Worm (Caenorhabditis elegans) whole organism, mixed stage, embryonic: ENCODE data around the gene nspd-7.

ENCODE experiments used
- bed-3 ChIP-seq: fragments of 200-800 bp; sonication (Bioruptor generic); optimal IDR thresholded peaks from 3 replicates; lab custom pipeline; 2018; ENCODE audit warnings: mild to moderate bottlenecking, missing genetic modification characterization, moderate library complexity, missing compliant biosample characterization
- blmp-1 ChIP-seq: fragments of 150-350 bp; optimal IDR thresholded peaks from 2 replicates; lab custom pipeline; 2014; ENCODE audit warnings: missing biosample characterization, missing genetic modification characterization
- ceh-83 ChIP-seq: fragments of 200-800 bp; sonication (Bioruptor generic); optimal IDR thresholded peaks from 2 replicates; lab custom pipeline; 2018; ENCODE audit warnings: mild to moderate bottlenecking, missing genetic modification characterization, missing compliant biosample characterization
- ces-1 ChIP-seq: fragments of 150-350 bp; optimal IDR thresholded peaks from 2 replicates; lab custom pipeline; 2014; ENCODE audit warnings: missing biosample characterization, missing genetic modification reagents, missing genetic modification characterization
- cnd-1 ChIP-seq: fragments of 200-800 bp; sonication (Bioruptor generic); optimal IDR thresholded peaks from 2 replicates; lab custom pipeline; 2018; ENCODE audit warnings: mild to moderate bottlenecking, missing genetic modification characterization, missing compliant biosample characterization
- elt-1 ChIP-seq: sonication (generic microtip); optimal IDR thresholded peaks from 2 replicates; lab custom pipeline; 2017; ENCODE audit warnings: missing genetic modification characterization, mild to moderate bottlenecking, missing compliant biosample characterization, antibody characterized with exemption, moderate library complexity, borderline replicate concordance; ENCODE audit not compliant: insufficient read depth
- lin-13 ChIP-seq: fragments of 150-350 bp; optimal IDR thresholded peaks from 2 replicates; lab custom pipeline; 2014; ENCODE audit warnings: missing biosample characterization, missing genetic modification characterization
- lin-32 ChIP-seq: fragments of 200-800 bp; sonication (Bioruptor generic); optimal IDR thresholded peaks from 2 replicates; lab custom pipeline; 2018; ENCODE audit warnings: mild to moderate bottlenecking, missing genetic modification characterization, missing compliant biosample characterization
- lsy-2 ChIP-seq: fragments of 150-350 bp; optimal IDR thresholded peaks from 2 replicates; lab custom pipeline; 2014; ENCODE audit warnings: missing biosample characterization, missing genetic modification characterization
- mab-5 ChIP-seq: fragments of 150-350 bp; optimal IDR thresholded peaks from 2 replicates; lab custom pipeline; 2014; ENCODE audit warnings: missing biosample characterization, missing genetic modification characterization
- mep-1 ChIP-seq: fragments of 150-350 bp; optimal IDR thresholded peaks from 2 replicates; lab custom pipeline; 2017; ENCODE audit warnings: missing biosample characterization, missing genetic modification reagents, missing genetic modification characterization, inconsistent platforms
- mls-2 ChIP-seq: sonication (generic microtip); optimal IDR thresholded peaks from 2 replicates; lab custom pipeline; 2016; ENCODE audit warnings: mild to moderate bottlenecking, missing genetic modification characterization, moderate library complexity, missing compliant biosample characterization
- nhr-12 ChIP-seq: fragments of 150-350 bp; optimal IDR thresholded peaks from 2 replicates; lab custom pipeline; 2014; ENCODE audit warnings: missing biosample characterization, missing genetic modification characterization
- nhr-2 ChIP-seq: fragments of 150-350 bp; optimal IDR thresholded peaks from 2 replicates; lab custom pipeline; 2014; ENCODE audit warnings: missing biosample characterization, missing genetic modification characterization
- nhr-237 ChIP-seq: fragments of 150-350 bp; optimal IDR thresholded peaks from 2 replicates; lab custom pipeline; 2014; ENCODE audit warnings: missing biosample characterization, missing genetic modification characterization
- nhr-28 ChIP-seq: fragments of 150-350 bp; optimal IDR thresholded peaks from 2 replicates; lab custom pipeline; 2014; ENCODE audit warnings: missing biosample characterization, missing genetic modification characterization
- nhr-76 ChIP-seq: sonication (generic microtip); optimal IDR thresholded peaks from 2 replicates; lab custom pipeline; 2017; ENCODE audit warnings: missing biosample characterization, missing genetic modification characterization
- sem-2 ChIP-seq: fragments of 200-800 bp; sonication (Bioruptor generic); optimal IDR thresholded peaks from 2 replicates; lab custom pipeline; 2018; ENCODE audit warnings: mild to moderate bottlenecking, missing genetic modification characterization, missing compliant biosample characterization
- snpc-4 ChIP-seq: fragments of 150-350 bp; optimal IDR thresholded peaks from 2 replicates; lab custom pipeline; 2014; ENCODE audit warnings: missing biosample characterization, missing genetic modification characterization
- sptf-1 ChIP-seq: sonication (generic microtip); optimal IDR thresholded peaks from 2 replicates; lab custom pipeline; 2017; ENCODE audit warnings: mild to moderate bottlenecking, missing genetic modification characterization, moderate library complexity, missing compliant biosample characterization
- unc-120 ChIP-seq: sonication (generic microtip); optimal IDR thresholded peaks from 2 replicates; lab custom pipeline; 2017; ENCODE audit warnings: missing genetic modification characterization, missing compliant biosample characterization; ENCODE audit not compliant: poor library complexity, severe bottlenecking
- unc-39 ChIP-seq: fragments of 150-350 bp; optimal IDR thresholded peaks from 2 replicates; lab custom pipeline; 2014; ENCODE audit warnings: missing biosample characterization, missing genetic modification characterization
- unc-62 ChIP-seq: fragments of 150-350 bp; optimal IDR thresholded peaks from 2 replicates; lab custom pipeline; 2014; ENCODE audit warnings: missing biosample characterization, missing genetic modification reagents, missing genetic modification characterization

nspd-7 gene

ce11 chrIV:10259557-10259956 lies 9.4 kb downstream of the nspd-7 start, which contains the start of gene F01G10.9:
TSS of gene F01G10.9 (minus strand) at chrIV:10259657.
- TF ChIP-seq nhr-12 (tag; lab: Kevin White, UChicago) (no peak), sptf-1 (tag; lab: Kevin White, UChicago) (no peak), bed-3 (GFP tag; lab: Kevin White, UChicago) (no peak), lin-32 (GFP tag; lab: Kevin White, UChicago) (no peak)
- TF ChIP-seq, all 35 proteins: peak for 0

DNA sequence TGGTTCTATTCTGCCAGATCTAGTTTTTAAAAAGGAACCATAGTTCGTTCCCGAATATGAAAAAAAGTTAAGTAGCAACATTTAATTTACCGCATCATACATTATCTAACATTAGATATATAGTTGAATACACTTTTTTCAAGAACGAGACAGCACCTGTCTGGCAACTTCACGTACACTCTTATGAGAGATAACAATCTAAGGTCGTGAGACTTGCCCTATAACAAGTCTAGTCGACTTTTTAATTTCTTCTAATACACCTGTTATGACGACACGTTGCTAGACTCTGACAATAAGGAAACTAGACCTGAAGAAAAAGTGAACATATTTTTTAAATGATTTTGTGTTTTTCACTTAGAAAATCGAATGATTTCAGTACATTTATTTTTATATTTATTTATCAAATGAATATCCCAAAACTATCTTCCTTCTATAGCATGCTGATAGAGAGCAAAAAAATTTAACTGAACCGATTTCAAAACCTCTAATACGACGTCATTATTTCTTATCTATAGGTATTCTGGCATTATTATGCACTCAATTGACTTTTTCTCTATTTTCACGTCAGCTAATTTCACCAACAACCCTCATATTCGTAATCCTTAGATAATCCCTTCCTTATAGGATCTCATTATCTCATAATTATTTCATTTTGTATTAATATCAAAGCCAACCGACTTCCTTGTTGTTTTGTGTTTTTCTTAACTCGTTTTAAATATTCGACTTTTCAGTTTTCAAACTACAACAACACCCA lies 15.9 kb downstream of the nspd-7 start:
- TF ChIP-seq elt-1 (tag; lab: Kevin White, UChicago) (peak; percentile 72), mab-5 (tag; lab: Kevin White, UChicago) (no peak)

ce11 chrIV:10252350-10252792 lies 16.6 kb downstream of the nspd-7 start:
- TF ChIP-seq blmp-1 (peak; percentile 45), nhr-12 (tag; lab: Kevin White, UChicago) (no peak), nhr-76 (tag; lab: Kevin White, UChicago) (no peak), mls-2 (tag; lab: Kevin White, UChicago) (peak; percentile 14), sptf-1 (tag; lab: Kevin White, UChicago) (peak; percentile 38), cnd-1 (tag; lab: Kevin White, UChicago) (no peak), nhr-28 (tag; lab: Kevin White, UChicago) (no peak), ceh-83 (GFP tag; lab: Kevin White, UChicago) (peak; percentile 12), lin-13 (tag; lab: Kevin White, UChicago) (no peak), bed-3 (GFP tag; lab: Kevin White, UChicago) (no peak), lsy-2 (tag; lab: Kevin White, UChicago) (peak; percentile 16), snpc-4 (tag; lab: Kevin White, UChicago) (no peak), ces-1 (GFP tag; lab: Kevin White, UChicago) (peak; percentile 51), unc-120 (tag; lab: Kevin White, UChicago) (peak; percentile 84), unc-62 (GFP tag; lab: Kevin White, UChicago) (peak; percentile 81)
- TF ChIP-seq, all 35 proteins: peak for 8

DNA sequence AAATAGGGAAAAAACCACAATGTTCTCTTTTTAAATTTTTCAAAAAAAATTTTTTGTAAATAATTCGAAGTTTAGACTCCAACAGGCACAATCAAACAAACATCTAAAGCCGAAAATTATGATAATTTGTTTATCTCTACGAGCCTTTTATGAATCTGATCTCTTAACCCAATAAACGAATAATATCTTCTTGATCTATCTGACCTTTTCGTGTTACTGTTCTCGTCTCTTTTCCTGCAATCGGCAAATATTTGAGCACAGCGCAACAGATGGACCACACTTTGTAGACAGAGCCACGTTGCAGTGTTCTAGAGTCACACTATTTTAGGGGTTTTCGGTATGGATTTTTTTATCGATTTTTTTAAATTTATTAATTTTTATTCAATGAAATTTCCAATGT lies 17.2 kb downstream of the nspd-7 start:
- TF ChIP-seq elt-1 (tag; lab: Kevin White, UChicago) = peak; percentile 57
- TF ChIP-seq nhr-2 (tag; lab: Kevin White, UChicago) = peak; percentile 74
- TF ChIP-seq nhr-237 = no peak

DNA sequence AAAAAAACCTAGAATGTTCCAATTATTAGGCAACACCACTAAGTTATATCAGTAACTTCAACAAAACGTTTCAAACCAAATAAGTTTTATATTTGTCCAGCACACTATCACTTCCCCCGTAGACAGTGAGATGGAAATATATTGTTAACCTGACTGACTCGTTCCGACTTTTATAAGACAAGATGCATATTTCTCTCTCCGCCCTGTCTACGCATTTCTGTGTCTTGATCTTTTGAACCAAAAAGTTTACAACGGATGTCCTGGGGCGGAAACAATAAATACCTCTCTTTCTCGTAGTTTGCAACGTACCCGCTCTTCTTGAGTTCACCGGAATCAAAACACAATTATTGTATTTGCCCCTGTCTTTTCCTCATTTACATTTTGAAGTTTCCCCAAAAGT lies 17.7 kb downstream of the nspd-7 start:
- TF ChIP-seq snpc-4 (tag; lab: Kevin White, UChicago) (no peak), nhr-2 (tag; lab: Kevin White, UChicago) (no peak), nhr-28 (tag; lab: Kevin White, UChicago) (no peak), nhr-12 (tag; lab: Kevin White, UChicago) (no peak), mep-1 (tag; lab: Kevin White, UChicago) (no peak)

ce11 chrIV:10250577-10251075 lies 18.4 kb downstream of the nspd-7 start, which contains the start of gene daf-14:
TSS of gene daf-14 (plus strand) at chrIV:10250627.
- TF ChIP-seq nhr-28 (tag; lab: Kevin White, UChicago) = no peak
- no peak for TF ChIP-seq sem-2 (GFP tag; lab: Kevin White, UChicago)
- no peak for TF ChIP-seq unc-39 (tag; lab: Kevin White, UChicago)
- no peak for TF ChIP-seq elt-1 (tag; lab: Kevin White, UChicago)
- no peak for TF ChIP-seq lin-13 (tag; lab: Kevin White, UChicago)

ce11 chrIV:10245666-10246210 lies 23.2 kb downstream of the nspd-7 start, which contains the start of gene F01G10.10:
TSS of gene F01G10.10 (plus strand) at chrIV:10246160.
- TF ChIP-seq elt-1 (tag; lab: Kevin White, UChicago) (no peak), blmp-1 (peak; percentile 66)
